Worm (Caenorhabditis elegans) whole organism, late embryonic: Measurements from ENCODE around the gene F52E1.2.

ENCODE experiments used
- C38D4.7 ChIP-seq: fragments of 200-800 bp; sonication (Bioruptor generic); optimal IDR thresholded peaks from 2 replicates; lab custom pipeline; 2018; ENCODE audit warnings: mild to moderate bottlenecking, missing genetic modification characterization, moderate library complexity, missing compliant biosample characterization
- K09A11.1 ChIP-seq: sonication (generic microtip); optimal IDR thresholded peaks from 2 replicates; lab custom pipeline; 2017; ENCODE audit warnings: antibody characterized with exemption, mild to moderate bottlenecking, missing genetic modification characterization, missing compliant biosample characterization; ENCODE audit not compliant: insufficient read depth
- ama-1 ChIP-seq: fragments of 150-350 bp; optimal IDR thresholded peaks from 2 replicates; lab custom pipeline; 2014
- ceh-48 ChIP-seq: sonication (generic microtip); optimal IDR thresholded peaks from 2 replicates; lab custom pipeline; 2016; ENCODE audit warnings: missing genetic modification characterization, inconsistent platforms, missing compliant biosample characterization
- ets-4 ChIP-seq: sonication (generic microtip); optimal IDR thresholded peaks from 2 replicates; lab custom pipeline; 2016; ENCODE audit warnings: missing genetic modification characterization, missing compliant biosample characterization
- gmeb-2 ChIP-seq: sonication (generic microtip); optimal IDR thresholded peaks from 2 replicates; lab custom pipeline; 2016; ENCODE audit warnings: missing genetic modification characterization, inconsistent platforms, missing compliant biosample characterization
- nfya-1 ChIP-seq: sonication (generic microtip); optimal IDR thresholded peaks from 2 replicates; lab custom pipeline; 2017; ENCODE audit warnings: missing genetic modification characterization, mild to moderate bottlenecking, missing compliant biosample characterization, antibody characterized with exemption, moderate library complexity
- pqm-1 ChIP-seq: sonication (generic microtip); optimal IDR thresholded peaks from 2 replicates; lab custom pipeline; 2016; ENCODE audit warnings: missing genetic modification characterization, missing compliant biosample characterization
- pros-1 ChIP-seq: fragments of 150-350 bp; optimal IDR thresholded peaks from 2 replicates; lab custom pipeline; 2014; ENCODE audit warnings: missing biosample characterization, missing genetic modification reagents, missing genetic modification characterization
- rnt-1 ChIP-seq: sonication (generic microtip); optimal IDR thresholded peaks from 2 replicates; lab custom pipeline; 2016; ENCODE audit warnings: missing genetic modification characterization, missing compliant biosample characterization
- sox-4 ChIP-seq: sonication (generic microtip); optimal IDR thresholded peaks from 2 replicates; lab custom pipeline; 2017; ENCODE audit warnings: mild to moderate bottlenecking, missing genetic modification characterization, inconsistent platforms, missing compliant biosample characterization
- tbx-2 ChIP-seq: sonication (generic microtip); optimal IDR thresholded peaks from 2 replicates; lab custom pipeline; 2016; ENCODE audit warnings: missing genetic modification characterization, missing compliant biosample characterization
- unc-42 ChIP-seq: sonication (generic microtip); optimal IDR thresholded peaks from 2 replicates; lab custom pipeline; 2016; ENCODE audit warnings: missing genotype, missing genetic modification characterization, missing compliant biosample characterization

- no peak for TF ChIP-seq ama-1 (lab: Kevin White, UChicago)
- TF ChIP-seq rnt-1, result no peak
- TF ChIP-seq K09A11.1, result no peak
- no peak for TF ChIP-seq ceh-48 (tag; lab: Kevin White, UChicago)
- TF ChIP-seq ets-4 (tag; lab: Kevin White, UChicago), result no peak
- TF ChIP-seq nfya-1 (tag; lab: Kevin White, UChicago), result no peak
- no peak for TF ChIP-seq pqm-1
- no peak for TF ChIP-seq unc-42 (tag; lab: Kevin White, UChicago)
- TF ChIP-seq gmeb-2, result no peak
- TF ChIP-seq tbx-2 (tag; lab: Kevin White, UChicago), result no peak
- TF ChIP-seq pros-1, result no peak
- TF ChIP-seq sox-4 (tag; lab: Kevin White, UChicago), result no peak
- TF ChIP-seq C38D4.7 (GFP tag; lab: Kevin White, UChicago), result no peak
These were observed 34.5 kb upstream of the F52E1.2 start, which contains the start of gene F38E1.3 for ce11 chrV:8375849-8376248.
